Worm (Caenorhabditis elegans) whole organism, L2 larva: ENCODE measurements around the gene ugt-23.

Source experiments
- aly-2 ChIP-seq: fragments of 150-350 bp; optimal IDR thresholded peaks from 2 replicates; lab custom pipeline; 2014; ENCODE audit warnings: missing biosample characterization, missing genetic modification characterization
- egl-27 ChIP-seq: sonication (generic microtip); optimal IDR thresholded peaks from 3 replicates; lab custom pipeline; 2017; ENCODE audit warnings: missing biosample characterization, missing genetic modification reagents, missing genetic modification characterization
- mab-5 ChIP-seq: fragments of 150-350 bp; optimal IDR thresholded peaks from 2 replicates; lab custom pipeline; 2014; ENCODE audit warnings: missing biosample characterization, missing genetic modification characterization
- nhr-237 ChIP-seq: fragments of 150-350 bp; optimal IDR thresholded peaks from 2 replicates; lab custom pipeline; 2014; ENCODE audit warnings: missing biosample characterization, missing genetic modification characterization
- nhr-77 ChIP-seq: fragments of 150-350 bp; optimal IDR thresholded peaks from 2 replicates; lab custom pipeline; 2014; ENCODE audit warnings: missing biosample characterization, missing genetic modification characterization
- unc-55 ChIP-seq: fragments of 150-350 bp; sonication (generic microtip); optimal IDR thresholded peaks from 3 replicates; lab custom pipeline; 2014; ENCODE audit warnings: missing biosample characterization, missing genetic modification reagents, missing genetic modification characterization

DNA sequence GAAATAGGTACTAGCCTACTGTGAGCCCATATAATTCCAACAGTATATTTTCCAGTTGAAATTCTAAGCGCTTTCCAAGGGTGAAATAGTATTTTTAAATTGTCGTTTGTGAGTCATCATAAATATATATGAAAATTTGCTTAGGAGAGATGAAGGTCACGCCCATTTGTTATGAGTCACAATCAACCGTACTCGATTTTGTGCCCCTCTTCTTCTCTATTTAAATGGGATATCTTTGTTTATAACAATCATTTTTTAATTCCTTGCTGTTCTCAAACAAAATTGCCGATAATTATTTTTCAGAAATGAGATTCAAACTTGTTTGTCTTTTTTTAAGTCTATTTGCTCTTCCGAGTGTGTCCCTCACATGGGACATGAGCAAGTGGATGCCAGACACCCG is 6.0 kb downstream of the ugt-23 start, which contains the start of gene folr-1:
- no peak for TF ChIP-seq aly-2
- no peak for TF ChIP-seq unc-55 (GFP tag; lab: Kevin White, UChicago)
- TF ChIP-seq nhr-77 (tag; lab: Kevin White, UChicago): no peak
- no peak for TF ChIP-seq nhr-237
- no peak for TF ChIP-seq mab-5
- no peak for TF ChIP-seq egl-27 (tag; lab: Kevin White, UChicago)
